Worm (Caenorhabditis elegans) whole organism, L4 larva: Measurements from ENCODE around the gene srsx-14.
A peak's percentile ranks its signal among the peaks of the same experiment; 100 is the strongest.

Experiments
- F10B5.3 ChIP-seq: sonication (generic microtip); optimal IDR thresholded peaks from 2 replicates; lab custom pipeline; 2016; ENCODE audit warnings: mild to moderate bottlenecking, missing genetic modification characterization, missing compliant biosample characterization
- R02D3.7 ChIP-seq: fragments of 150-350 bp; sonication (generic microtip); optimal IDR thresholded peaks from 3 replicates; lab custom pipeline; 2014; ENCODE audit warnings: missing biosample characterization, missing genetic modification characterization
- T26A8.4 ChIP-seq: fragments of 200-800 bp; sonication (Bioruptor generic); IDR thresholded peaks from 2 replicates; pipeline ENCODE4 v1.3.6; 2022; ENCODE audit warnings: missing genetic modification characterization, missing compliant biosample characterization
- Y105C5A.15 ChIP-seq: fragments of 200-800 bp; sonication (Bioruptor generic); IDR thresholded peaks from 2 replicates; pipeline ENCODE4 v1.3.6; 2022; ENCODE audit warnings: missing genetic modification characterization, missing compliant biosample characterization
- Y75B8A.6 ChIP-seq: fragments of 200-800 bp; sonication (Bioruptor generic); IDR thresholded peaks from 2 replicates; pipeline ENCODE4 v1.3.6; 2022; ENCODE audit warnings: missing genetic modification reagents, missing genetic modification characterization, missing compliant biosample characterization
- aha-1 ChIP-seq: fragments of 150-350 bp; peaks from one replicate; lab custom pipeline; 2014; ENCODE audit warnings: missing biosample characterization, missing genetic modification characterization
- ama-1 ChIP-seq: fragments of 150-350 bp; optimal IDR thresholded peaks from 2 replicates; lab custom pipeline; 2014; ENCODE audit warnings: inconsistent platforms, mixed read lengths
- ceh-20 ChIP-seq: fragments of 200-800 bp; sonication (Bioruptor generic); IDR thresholded peaks from 2 replicates; pipeline ENCODE4 v1.3.6; 2022; ENCODE audit warnings: missing genetic modification reagents, missing genetic modification characterization, missing compliant biosample characterization
- ceh-28 ChIP-seq: fragments of 150-350 bp; optimal IDR thresholded peaks from 2 replicates; lab custom pipeline; 2014; ENCODE audit warnings: missing biosample characterization, missing genetic modification reagents, missing genetic modification characterization
- ceh-32 ChIP-seq: sonication (generic microtip); optimal IDR thresholded peaks from 2 replicates; lab custom pipeline; 2016; ENCODE audit warnings: mild to moderate bottlenecking, missing genetic modification characterization, missing compliant biosample characterization; ENCODE audit not compliant: poor library complexity
- ceh-62 ChIP-seq: sonication (generic microtip); optimal IDR thresholded peaks from 2 replicates; lab custom pipeline; 2017; ENCODE audit warnings: missing biosample characterization, missing genetic modification characterization
- ces-1 ChIP-seq: fragments of 150-350 bp; sonication (generic microtip); optimal IDR thresholded peaks from 4 replicates; lab custom pipeline; 2014; ENCODE audit warnings: missing biosample characterization, missing genetic modification reagents, missing genetic modification characterization
- ctbp-1 ChIP-seq: fragments of 200-800 bp; sonication (Bioruptor generic); IDR thresholded peaks from 2 replicates; pipeline ENCODE4 v1.3.6; 2022; ENCODE audit warnings: missing genetic modification reagents, missing genetic modification characterization, missing compliant biosample characterization
- daf-12 ChIP-seq: fragments of 150-350 bp; optimal IDR thresholded peaks from 2 replicates; lab custom pipeline; 2014; ENCODE audit warnings: missing biosample characterization, missing genetic modification reagents, missing genetic modification characterization
- daf-16 ChIP-seq, 3 experiments: sonication (generic microtip); optimal IDR thresholded peaks; 2 replicates each; lab custom pipeline; 2016 to 2017; ENCODE audit warnings: missing genetic modification characterization in 3 of 3, missing genetic modification reagents in 3 of 3, mild to moderate bottlenecking in 2 of 3, missing compliant biosample characterization in 2 of 3, missing biosample characterization in 1 of 3, moderate library complexity in 1 of 3
- dmd-8 ChIP-seq: fragments of 200-800 bp; sonication (Bioruptor generic); IDR thresholded peaks from 2 replicates; pipeline ENCODE4 v1.3.6; 2022; ENCODE audit warnings: missing genetic modification characterization, missing compliant biosample characterization
- dmd-9 ChIP-seq: fragments of 200-800 bp; sonication (Bioruptor generic); IDR thresholded peaks from 2 replicates; pipeline ENCODE4 v1.3.6; 2022; ENCODE audit warnings: missing genetic modification reagents, missing genetic modification characterization, missing compliant biosample characterization
- egl-43 ChIP-seq: fragments of 200-800 bp; sonication (Bioruptor generic); IDR thresholded peaks from 2 replicates; pipeline ENCODE4 v1.3.6; 2022; ENCODE audit warnings: missing genetic modification reagents, missing genetic modification characterization, missing compliant biosample characterization
- fkh-10 ChIP-seq: fragments of 150-350 bp; optimal IDR thresholded peaks from 2 replicates; lab custom pipeline; 2014; ENCODE audit warnings: missing biosample characterization, missing genetic modification reagents, missing genetic modification characterization
- hlh-11 ChIP-seq: fragments of 200-800 bp; sonication (Bioruptor generic); optimal IDR thresholded peaks from 2 replicates; lab custom pipeline; 2018; ENCODE audit warnings: mild to moderate bottlenecking, missing genetic modification characterization, missing compliant biosample characterization
- hlh-30 ChIP-seq: sonication (generic microtip); optimal IDR thresholded peaks from 2 replicates; lab custom pipeline; 2017; ENCODE audit warnings: antibody characterized with exemption, mild to moderate bottlenecking, missing genetic modification characterization, missing compliant biosample characterization; ENCODE audit not compliant: insufficient read depth
- hmg-1.1 ChIP-seq: fragments of 200-800 bp; sonication (Bioruptor generic); IDR thresholded peaks from 2 replicates; pipeline ENCODE4 v1.3.6; 2022; ENCODE audit warnings: missing genetic modification reagents, missing genetic modification characterization, missing compliant biosample characterization
- lin-15B ChIP-seq: fragments of 150-350 bp; sonication (generic microtip); optimal IDR thresholded peaks from 3 replicates; lab custom pipeline; 2014; ENCODE audit warnings: missing biosample characterization, missing genetic modification characterization
- lsy-2 ChIP-seq, 2 experiments: fragments of 150-350 bp in 1 of 2; sonication (generic microtip) in 1 of 2; optimal IDR thresholded peaks; 2 replicates each; lab custom pipeline; 2014 to 2017; ENCODE audit warnings: missing biosample characterization in 2 of 2, missing genetic modification characterization in 2 of 2
- mdl-1 ChIP-seq, 2 experiments: fragments of 150-350 bp in 1 of 2; sonication (generic microtip) in 1 of 2; optimal IDR thresholded peaks; 2 replicates each; lab custom pipeline; 2014 to 2017; ENCODE audit warnings: missing biosample characterization in 2 of 2, missing genetic modification characterization in 2 of 2
- mdt-29 ChIP-seq: fragments of 200-800 bp; sonication (Bioruptor generic); IDR thresholded peaks from 2 replicates; pipeline ENCODE4 v1.3.6; 2022; ENCODE audit warnings: missing genetic modification reagents, missing genetic modification characterization, missing compliant biosample characterization
- mes-2 ChIP-seq: sonication (generic microtip); optimal IDR thresholded peaks from 2 replicates; lab custom pipeline; 2016; ENCODE audit warnings: missing genotype, mild to moderate bottlenecking, missing genetic modification characterization, missing compliant biosample characterization; ENCODE audit not compliant: poor library complexity, severe bottlenecking
- mxl-2 ChIP-seq: fragments of 200-800 bp; sonication (Bioruptor generic); conservative IDR thresholded peaks from 2 replicates; pipeline ENCODE4 v1.3.6; 2022; ENCODE audit warnings: missing genetic modification reagents, missing genetic modification characterization, missing compliant biosample characterization
- mxl-3 ChIP-seq: fragments of 200-800 bp; sonication (Bioruptor generic); optimal IDR thresholded peaks from 2 replicates; lab custom pipeline; 2018; ENCODE audit warnings: mild to moderate bottlenecking, missing genetic modification characterization, missing compliant biosample characterization
- nhr-102 ChIP-seq: sonication (generic microtip); optimal IDR thresholded peaks from 2 replicates; lab custom pipeline; 2016; ENCODE audit warnings: mild to moderate bottlenecking, missing genetic modification characterization, moderate library complexity, missing compliant biosample characterization
- nhr-237 ChIP-seq: sonication (generic microtip); optimal IDR thresholded peaks from 2 replicates; lab custom pipeline; 2017; ENCODE audit warnings: missing biosample characterization, missing genetic modification characterization
- nhr-28 ChIP-seq: fragments of 150-350 bp; optimal IDR thresholded peaks from 2 replicates; lab custom pipeline; 2014; ENCODE audit warnings: missing biosample characterization, missing genetic modification characterization
- nhr-42 ChIP-seq: fragments of 200-800 bp; sonication (Bioruptor generic); IDR thresholded peaks from 2 replicates; pipeline ENCODE4 v1.3.6; 2022; ENCODE audit warnings: missing genetic modification characterization, missing compliant biosample characterization
- nhr-6 ChIP-seq: fragments of 150-350 bp; optimal IDR thresholded peaks from 2 replicates; lab custom pipeline; 2014; ENCODE audit warnings: missing biosample characterization, missing genetic modification characterization
- nhr-76 ChIP-seq: fragments of 150-350 bp; optimal IDR thresholded peaks from 2 replicates; lab custom pipeline; 2014; ENCODE audit warnings: missing biosample characterization, missing genetic modification characterization
- pha-4 ChIP-seq, 2 experiments: fragments of 150-350 bp in 1 of 2; fragments of 200-800 bp in 1 of 2; sonication (Bioruptor generic) in 1 of 2; IDR thresholded peaks in 1 of 2; optimal IDR thresholded peaks in 1 of 2; 2 replicates each; pipeline versions ENCODE4 v1.3.6 to Lab custom; 2014 to 2022; ENCODE audit warnings: missing genetic modification characterization in 2 of 2, missing genetic modification reagents in 2 of 2, missing biosample characterization in 1 of 2, missing compliant biosample characterization in 1 of 2
- php-3 ChIP-seq: fragments of 200-800 bp; sonication (Bioruptor generic); IDR thresholded peaks from 2 replicates; pipeline ENCODE4 v1.3.6; 2022; ENCODE audit warnings: missing genetic modification reagents, missing genetic modification characterization, missing compliant biosample characterization
- rbr-2 ChIP-seq: sonication (generic microtip); optimal IDR thresholded peaks from 2 replicates; lab custom pipeline; 2016; ENCODE audit warnings: missing genotype, missing genetic modification characterization, missing compliant biosample characterization
- sdz-12 ChIP-seq: fragments of 200-800 bp; sonication (Bioruptor generic); optimal IDR thresholded peaks from 2 replicates; lab custom pipeline; 2018; ENCODE audit warnings: mild to moderate bottlenecking, missing genetic modification characterization, missing compliant biosample characterization
- skn-1 ChIP-seq: fragments of 150-350 bp; optimal IDR thresholded peaks from 2 replicates; lab custom pipeline; 2014; ENCODE audit warnings: missing biosample characterization, missing genetic modification characterization
- snpc-1.2 ChIP-seq: fragments of 200-800 bp; sonication (Bioruptor generic); IDR thresholded peaks from 2 replicates; pipeline ENCODE4 v1.3.6; 2022; ENCODE audit warnings: missing genetic modification reagents, missing genetic modification characterization, missing compliant biosample characterization
- unc-130 ChIP-seq: sonication (generic microtip); optimal IDR thresholded peaks from 2 replicates; lab custom pipeline; 2016; ENCODE audit warnings: missing genetic modification reagents, missing genetic modification characterization, missing compliant biosample characterization
- unc-39 ChIP-seq: sonication (generic microtip); optimal IDR thresholded peaks from 2 replicates; lab custom pipeline; 2017; ENCODE audit warnings: missing biosample characterization, missing genetic modification characterization
- unc-62 ChIP-seq, 3 experiments: fragments of 150-350 bp in 1 of 3; sonication (generic microtip); optimal IDR thresholded peaks in 2 of 3; peaks in 1 of 3; 1 replicate in 1 of 3; 2 replicates in 2 of 3; lab custom pipeline; 2014 to 2017; ENCODE audit warnings: missing biosample characterization in 3 of 3, missing genetic modification characterization in 3 of 3, missing genetic modification reagents in 3 of 3, missing genotype in 1 of 3
- zfp-2 ChIP-seq: sonication (generic microtip); optimal IDR thresholded peaks from 2 replicates; lab custom pipeline; 2016; ENCODE audit warnings: mild to moderate bottlenecking, missing genetic modification characterization, missing compliant biosample characterization

The srsx-14 gene

ce11 chrIV:5602415-5602814 lies 24.5 kb downstream of the srsx-14 start:
- TF ChIP-seq Y105C5A.15 (GFP tag; lab: Robert Waterston, UW), result no peak
- TF ChIP-seq hlh-30, result peak; percentile 74
- TF ChIP-seq, all 104 proteins: peak for 1

ce11 chrIV:5600316-5600715 lies 26.6 kb downstream of the srsx-14 start:
- TF ChIP-seq sdz-12, result no peak
- peak in 1 of 2 experiments; percentile 84 for TF ChIP-seq daf-16 (GFP tag; optimal IDR thresholded peaks at IDR 0.05; lab: Kevin White, UChicago)
- peak; percentile 2 for TF ChIP-seq daf-16 (tag; optimal IDR thresholded peaks at IDR 0.05; lab: Kevin White, UChicago)
- TF ChIP-seq nhr-6, result peak; percentile 44
- TF ChIP-seq mes-2, result peak; percentile 35
- no peak for TF ChIP-seq mxl-2 (GFP tag; lab: Robert Waterston, UW)
- TF ChIP-seq unc-130 (GFP tag; lab: Kevin White, UChicago), result no peak
- TF ChIP-seq F10B5.3 (tag; lab: Kevin White, UChicago), result no peak
- TF ChIP-seq dmd-9 (GFP tag; lab: Robert Waterston, UW), result no peak
- no peak for TF ChIP-seq pha-4 (GFP tag; IDR thresholded peaks at IDR 0.05; lab: Robert Waterston, UW)
- TF ChIP-seq pha-4 (tag; optimal IDR thresholded peaks at IDR 0.05; lab: Kevin White, UChicago), result peak; percentile 59
- no peak for TF ChIP-seq unc-39 (tag; lab: Kevin White, UChicago)
- no peak for TF ChIP-seq fkh-10 (GFP tag; lab: Kevin White, UChicago)
- TF ChIP-seq php-3, result no peak
- no peak for TF ChIP-seq nhr-102
- no peak for TF ChIP-seq mxl-3 (GFP tag; lab: Kevin White, UChicago)
- peak; percentile 15 for TF ChIP-seq nhr-28 (tag; lab: Kevin White, UChicago)
- TF ChIP-seq egl-43, result no peak
- TF ChIP-seq hmg-1.1 (GFP tag; lab: Robert Waterston, UW), result peak; percentile 54
- TF ChIP-seq lsy-2 (tag; optimal IDR thresholded peaks at IDR 0.05; lab: Kevin White, UChicago), result peak in 1 of 2 experiments; percentile 37
- no peak for TF ChIP-seq ceh-20
- TF ChIP-seq unc-62 (GFP tag; optimal IDR thresholded peaks at IDR 0.05 in 1 of 2; lab: Kevin White, UChicago), result peak in 1 of 2 experiments; percentile 98
- no peak for TF ChIP-seq unc-62 (tag; optimal IDR thresholded peaks at IDR 0.05; lab: Kevin White, UChicago)
- no peak for TF ChIP-seq ces-1 (GFP tag; lab: Kevin White, UChicago)
- TF ChIP-seq T26A8.4 (GFP tag; lab: Robert Waterston, UW), result peak; percentile 34; the same call in 1 of the 2 replicates
- TF ChIP-seq hlh-11 (tag; lab: Kevin White, UChicago), result peak; percentile 37
- no peak for TF ChIP-seq R02D3.7 (tag; lab: Kevin White, UChicago)
- no peak for TF ChIP-seq dmd-8
- no peak for TF ChIP-seq nhr-237 (tag; lab: Kevin White, UChicago)
- TF ChIP-seq mdl-1 (tag; optimal IDR thresholded peaks at IDR 0.05; lab: Kevin White, UChicago), result peak; percentile 17 to 52
- peak; percentile 51 for TF ChIP-seq hlh-30
- TF ChIP-seq Y75B8A.6 (GFP tag; lab: Robert Waterston, UW), result no peak
- TF ChIP-seq ceh-62 (tag; lab: Kevin White, UChicago), result no peak
- peak; percentile 47; the same call in 1 of the 2 replicates for TF ChIP-seq snpc-1.2
- no peak for TF ChIP-seq zfp-2 (tag; lab: Kevin White, UChicago)
- TF ChIP-seq rbr-2 (tag; lab: Kevin White, UChicago), result peak; percentile 43
- no peak for TF ChIP-seq nhr-76 (tag; lab: Kevin White, UChicago)
- peak; percentile 98 for TF ChIP-seq aha-1 (tag; lab: Kevin White, UChicago)

- TF ChIP-seq zfp-2 (tag; lab: Kevin White, UChicago) (no peak), F10B5.3 (tag; lab: Kevin White, UChicago) (no peak), ama-1 (lab: Kevin White, UChicago) (peak; percentile 45), nhr-42 (no peak), daf-16 (GFP tag; optimal IDR thresholded peaks at IDR 0.05; lab: Kevin White, UChicago) (peak in 1 of 2 experiments; percentile 91), daf-16 (tag; optimal IDR thresholded peaks at IDR 0.05; lab: Kevin White, UChicago) (peak; percentile 26), hmg-1.1 (GFP tag; lab: Robert Waterston, UW) (no peak), ceh-28 (tag; lab: Kevin White, UChicago) (no peak), lin-15B (no peak), nhr-76 (tag; lab: Kevin White, UChicago) (no peak), lsy-2 (tag; optimal IDR thresholded peaks at IDR 0.05; lab: Kevin White, UChicago) (no peak), skn-1 (tag; lab: Kevin White, UChicago) (no peak), ctbp-1 (GFP tag; lab: Robert Waterston, UW) (no peak), dmd-9 (GFP tag; lab: Robert Waterston, UW) (0 out of 2 replicates have a peak, but pooled peaks have one; percentile 22), daf-12 (tag; lab: Kevin White, UChicago) (no peak), unc-39 (tag; lab: Kevin White, UChicago) (no peak), egl-43 (no peak), rbr-2 (tag; lab: Kevin White, UChicago) (peak; percentile 26), mdt-29 (GFP tag; lab: Robert Waterston, UW) (no peak), unc-130 (GFP tag; lab: Kevin White, UChicago) (no peak), nhr-6 (no peak), ceh-32 (tag; lab: Kevin White, UChicago) (no peak)
Observed at ce11 chrIV:5598515-5599132, 28.3 kb downstream of the srsx-14 start.
